Fruit fly (Drosophila melanogaster) whole organism, wandering third instar larva: ENCODE measurements around the gene Or83a.

Experiments
- Mio ChIP-seq: sonication (Bioruptor generic); optimal IDR thresholded peaks from 2 replicates; lab custom pipeline; 2016; ENCODE audit warnings: missing biosample characterization, missing genetic modification characterization
- br ChIP-seq: fragments of 200-800 bp; sonication (Bioruptor generic); optimal IDR thresholded peaks from 2 replicates; lab custom pipeline; 2016; ENCODE audit warnings: missing biosample characterization, missing genetic modification characterization
- fru ChIP-seq: fragments of 200-800 bp; sonication (Bioruptor generic); optimal IDR thresholded peaks from 3 replicates; lab custom pipeline; 2016; ENCODE audit warnings: missing biosample characterization, mild to moderate bottlenecking, missing genetic modification characterization
- pan ChIP-seq: fragments of >200 bp; optimal IDR thresholded peaks from 2 replicates; lab custom pipeline; 2017
- psq ChIP-seq: fragments of 200-800 bp; sonication (Bioruptor generic); optimal IDR thresholded peaks from 3 replicates; lab custom pipeline; 2017; ENCODE audit warnings: missing biosample characterization, mild to moderate bottlenecking, missing genetic modification characterization, moderate library complexity

- no peak for TF ChIP-seq psq
- TF ChIP-seq fru: no peak
- no peak for TF ChIP-seq br (GFP tag; lab: Kevin White, UChicago)
- no peak for TF ChIP-seq pan (lab: Kevin White, UChicago)
- TF ChIP-seq Mio (GFP tag; lab: Kevin White, UChicago): no peak
These were observed 11.0 kb downstream of the Or83a start for dm6 chr3R:5387996-5388395.
